Worm (Caenorhabditis elegans) whole organism, L4 larva: ENCODE measurements around the gene srsx-40.

ENCODE experiments used
- F26F4.8 ChIP-seq: fragments of 200-800 bp; sonication (Bioruptor generic); conservative IDR thresholded peaks from 2 replicates; pipeline ENCODE4 v1.3.6; 2022; ENCODE audit warnings: missing genetic modification characterization, missing compliant biosample characterization
- T20F7.1 ChIP-seq: fragments of 200-800 bp; sonication (Bioruptor generic); optimal IDR thresholded peaks from 2 replicates; lab custom pipeline; 2018; ENCODE audit warnings: mild to moderate bottlenecking, missing genetic modification characterization, missing compliant biosample characterization
- T26A8.4 ChIP-seq: fragments of 200-800 bp; sonication (Bioruptor generic); IDR thresholded peaks from 2 replicates; pipeline ENCODE4 v1.3.6; 2022; ENCODE audit warnings: missing genetic modification characterization, missing compliant biosample characterization
- Y48G9A.11 ChIP-seq: fragments of 200-800 bp; sonication (Bioruptor generic); IDR thresholded peaks from 2 replicates; pipeline ENCODE4 v1.3.6; 2022; ENCODE audit warnings: missing genetic modification reagents, missing genetic modification characterization, missing compliant biosample characterization
- Y75B8A.6 ChIP-seq: fragments of 200-800 bp; sonication (Bioruptor generic); IDR thresholded peaks from 2 replicates; pipeline ENCODE4 v1.3.6; 2022; ENCODE audit warnings: missing genetic modification reagents, missing genetic modification characterization, missing compliant biosample characterization
- ZK337.2 ChIP-seq: fragments of 200-800 bp; sonication (Bioruptor generic); IDR thresholded peaks from 2 replicates; pipeline ENCODE4 v1.3.6; 2022; ENCODE audit warnings: missing genetic modification reagents, missing genetic modification characterization, missing compliant biosample characterization
- aha-1 ChIP-seq: fragments of 150-350 bp; peaks from one replicate; lab custom pipeline; 2014; ENCODE audit warnings: missing biosample characterization, missing genetic modification characterization
- ceh-20 ChIP-seq: fragments of 200-800 bp; sonication (Bioruptor generic); IDR thresholded peaks from 2 replicates; pipeline ENCODE4 v1.3.6; 2022; ENCODE audit warnings: missing genetic modification reagents, missing genetic modification characterization, missing compliant biosample characterization
- ceh-82 ChIP-seq: sonication (generic microtip); optimal IDR thresholded peaks from 2 replicates; lab custom pipeline; 2017; ENCODE audit warnings: missing biosample characterization, missing genetic modification characterization
- daf-8 ChIP-seq: fragments of 200-800 bp; sonication (Bioruptor generic); IDR thresholded peaks from 2 replicates; pipeline ENCODE4 v1.3.6; 2022; ENCODE audit warnings: missing genetic modification characterization, missing compliant biosample characterization
- dmd-6 ChIP-seq: fragments of 200-800 bp; sonication (Bioruptor generic); IDR thresholded peaks from 2 replicates; pipeline ENCODE4 v1.3.6; 2022; ENCODE audit warnings: missing genetic modification reagents, missing genetic modification characterization, missing compliant biosample characterization
- dpl-1 ChIP-seq: fragments of 150-350 bp; optimal IDR thresholded peaks from 2 replicates; lab custom pipeline; 2014; ENCODE audit warnings: missing biosample characterization, missing genetic modification reagents, missing genetic modification characterization
- duxl-1 ChIP-seq: sonication (generic microtip); optimal IDR thresholded peaks from 2 replicates; lab custom pipeline; 2016; ENCODE audit warnings: mild to moderate bottlenecking, missing genetic modification characterization, moderate library complexity, missing compliant biosample characterization; ENCODE audit not compliant: poor library complexity
- dve-1 ChIP-seq: sonication (generic microtip); optimal IDR thresholded peaks from 2 replicates; lab custom pipeline; 2017; ENCODE audit warnings: antibody characterized with exemption, mild to moderate bottlenecking, missing genetic modification characterization, missing compliant biosample characterization; ENCODE audit not compliant: insufficient read depth
- hif-1 ChIP-seq, 2 experiments: sonication (generic microtip); optimal IDR thresholded peaks; 2 replicates each; lab custom pipeline; 2016 to 2017; ENCODE audit warnings: missing compliant biosample characterization in 2 of 2, missing genetic modification characterization in 2 of 2, missing genetic modification reagents in 2 of 2, missing genotype in 2 of 2, mild to moderate bottlenecking in 1 of 2
- hlh-11 ChIP-seq: fragments of 200-800 bp; sonication (Bioruptor generic); optimal IDR thresholded peaks from 2 replicates; lab custom pipeline; 2018; ENCODE audit warnings: mild to moderate bottlenecking, missing genetic modification characterization, missing compliant biosample characterization
- lir-3 ChIP-seq: sonication (generic microtip); optimal IDR thresholded peaks from 2 replicates; lab custom pipeline; 2016; ENCODE audit warnings: mild to moderate bottlenecking, missing genetic modification characterization, missing compliant biosample characterization
- mep-1 ChIP-seq: fragments of 150-350 bp; sonication (generic microtip); optimal IDR thresholded peaks from 3 replicates; lab custom pipeline; 2014; ENCODE audit warnings: missing biosample characterization, missing genetic modification characterization
- mes-2 ChIP-seq: sonication (generic microtip); optimal IDR thresholded peaks from 2 replicates; lab custom pipeline; 2016; ENCODE audit warnings: missing genotype, mild to moderate bottlenecking, missing genetic modification characterization, missing compliant biosample characterization; ENCODE audit not compliant: poor library complexity, severe bottlenecking
- mxl-2 ChIP-seq: fragments of 200-800 bp; sonication (Bioruptor generic); conservative IDR thresholded peaks from 2 replicates; pipeline ENCODE4 v1.3.6; 2022; ENCODE audit warnings: missing genetic modification reagents, missing genetic modification characterization, missing compliant biosample characterization
- mxl-3 ChIP-seq: fragments of 200-800 bp; sonication (Bioruptor generic); optimal IDR thresholded peaks from 2 replicates; lab custom pipeline; 2018; ENCODE audit warnings: mild to moderate bottlenecking, missing genetic modification characterization, missing compliant biosample characterization
- nhr-11 ChIP-seq: fragments of 150-350 bp; optimal IDR thresholded peaks from 2 replicates; lab custom pipeline; 2014; ENCODE audit warnings: missing biosample characterization, missing genetic modification characterization
- nhr-111 ChIP-seq: fragments of 200-800 bp; sonication (Bioruptor generic); optimal IDR thresholded peaks from 2 replicates; lab custom pipeline; 2018; ENCODE audit warnings: mild to moderate bottlenecking, missing genetic modification characterization, missing compliant biosample characterization
- nhr-25 ChIP-seq: sonication (generic microtip); optimal IDR thresholded peaks from 2 replicates; lab custom pipeline; 2017; ENCODE audit warnings: missing genetic modification characterization, mild to moderate bottlenecking, missing compliant biosample characterization, antibody characterized with exemption, moderate library complexity, borderline replicate concordance; ENCODE audit not compliant: insufficient read depth
- nhr-28 ChIP-seq: fragments of 150-350 bp; optimal IDR thresholded peaks from 2 replicates; lab custom pipeline; 2014; ENCODE audit warnings: missing biosample characterization, missing genetic modification characterization
- nhr-41 ChIP-seq: fragments of 200-800 bp; sonication (Bioruptor generic); IDR thresholded peaks from 2 replicates; pipeline ENCODE4 v1.3.6; 2022; ENCODE audit warnings: missing genetic modification reagents, missing genetic modification characterization, missing compliant biosample characterization
- nhr-42 ChIP-seq: fragments of 200-800 bp; sonication (Bioruptor generic); IDR thresholded peaks from 2 replicates; pipeline ENCODE4 v1.3.6; 2022; ENCODE audit warnings: missing genetic modification characterization, missing compliant biosample characterization
- php-3 ChIP-seq: fragments of 200-800 bp; sonication (Bioruptor generic); IDR thresholded peaks from 2 replicates; pipeline ENCODE4 v1.3.6; 2022; ENCODE audit warnings: missing genetic modification reagents, missing genetic modification characterization, missing compliant biosample characterization
- pqm-1 ChIP-seq: sonication (generic microtip); optimal IDR thresholded peaks from 2 replicates; lab custom pipeline; 2017; ENCODE audit warnings: missing biosample characterization, missing genetic modification characterization
- rbr-2 ChIP-seq: sonication (generic microtip); optimal IDR thresholded peaks from 2 replicates; lab custom pipeline; 2016; ENCODE audit warnings: missing genotype, missing genetic modification characterization, missing compliant biosample characterization
- saeg-2 ChIP-seq: fragments of 200-800 bp; sonication (Bioruptor generic); IDR thresholded peaks from 2 replicates; pipeline ENCODE4 v1.3.6; 2022; ENCODE audit warnings: missing genetic modification reagents, missing genetic modification characterization, missing compliant biosample characterization
- skn-1 ChIP-seq: fragments of 150-350 bp; optimal IDR thresholded peaks from 2 replicates; lab custom pipeline; 2014; ENCODE audit warnings: missing biosample characterization, missing genetic modification characterization
- snpc-4 ChIP-seq: fragments of 150-350 bp; optimal IDR thresholded peaks from 2 replicates; lab custom pipeline; 2014; ENCODE audit warnings: missing biosample characterization, missing genetic modification characterization
- spr-1 ChIP-seq: sonication (generic microtip); optimal IDR thresholded peaks from 2 replicates; lab custom pipeline; 2016; ENCODE audit warnings: mild to moderate bottlenecking, missing genetic modification characterization, missing compliant biosample characterization
- tra-1 ChIP-seq: fragments of 200-800 bp; sonication (Bioruptor generic); IDR thresholded peaks from 2 replicates; pipeline ENCODE4 v1.3.6; 2022; ENCODE audit warnings: missing genetic modification reagents, missing genetic modification characterization, missing compliant biosample characterization
- unc-130 ChIP-seq: sonication (generic microtip); optimal IDR thresholded peaks from 2 replicates; lab custom pipeline; 2016; ENCODE audit warnings: missing genetic modification reagents, missing genetic modification characterization, missing compliant biosample characterization
- zip-11 ChIP-seq: fragments of 200-800 bp; sonication (Bioruptor generic); IDR thresholded peaks from 2 replicates; pipeline ENCODE4 v1.3.6; 2022; ENCODE audit warnings: missing genetic modification characterization, missing compliant biosample characterization

The srsx-40 gene

ce11 chrV:7744068-7744467, 40.6 kb upstream of the srsx-40 start (continued):
- TF ChIP-seq T20F7.1 (peak; percentile 37), hif-1 (tag; optimal IDR thresholded peaks at IDR 0.05; lab: Kevin White, UChicago) (peak in 1 of 2 experiments; percentile 12), tra-1 (GFP tag; lab: Robert Waterston, UW) (peak; percentile 100), mxl-3 (GFP tag; lab: Kevin White, UChicago) (peak; percentile 49), F26F4.8 (GFP tag; lab: Robert Waterston, UW) (no peak), zip-11 (GFP tag; lab: Robert Waterston, UW) (no peak), rbr-2 (tag; lab: Kevin White, UChicago) (no peak), dve-1 (tag; lab: Kevin White, UChicago) (peak; percentile 97), saeg-2 (peak; percentile 80; the same call in 1 of the 2 replicates), mxl-2 (GFP tag; lab: Robert Waterston, UW) (0 out of 2 replicates have a peak, but pooled peaks have one; percentile 28), nhr-41 (GFP tag; lab: Robert Waterston, UW) (peak; percentile 54; the same call in 1 of the 2 replicates), php-3 (GFP tag; lab: Robert Waterston, UW) (peak; percentile 93), ceh-20 (peak; percentile 80), daf-8 (GFP tag; lab: Robert Waterston, UW) (no peak), aha-1 (tag; lab: Kevin White, UChicago) (peak; percentile 50), T26A8.4 (GFP tag; lab: Robert Waterston, UW) (0 out of 2 replicates have a peak, but pooled peaks have one; percentile 47), nhr-111 (GFP tag; lab: Kevin White, UChicago) (no peak), spr-1 (tag; lab: Kevin White, UChicago) (no peak), mep-1 (tag; lab: Kevin White, UChicago) (peak; percentile 53), skn-1 (tag; lab: Kevin White, UChicago) (no peak), nhr-25 (no peak), nhr-28 (tag; lab: Kevin White, UChicago) (peak; percentile 75), Y48G9A.11 (GFP tag; lab: Robert Waterston, UW) (no peak), dmd-6 (GFP tag; lab: Robert Waterston, UW) (peak; percentile 99)

ce11 chrV:7742485-7742959, 39.1 kb upstream of the srsx-40 start, which contains the start of gene fbxl-5:
fbxl-5 (plus strand) TSS chrV:7742909.
- TF ChIP-seq dmd-6 (GFP tag; lab: Robert Waterston, UW) (peak; percentile 83), hlh-11 (tag; lab: Kevin White, UChicago) (peak; percentile 13), lir-3 (tag; lab: Kevin White, UChicago) (no peak), dve-1 (tag; lab: Kevin White, UChicago) (peak; percentile 30), tra-1 (GFP tag; lab: Robert Waterston, UW) (peak; percentile 85), duxl-1 (tag; lab: Kevin White, UChicago) (no peak), unc-130 (GFP tag; lab: Kevin White, UChicago) (no peak)

ce11 chrV:7741918-7742317, 38.5 kb upstream of the srsx-40 start:
- TF ChIP-seq nhr-11 (tag; lab: Kevin White, UChicago), result no peak
- TF ChIP-seq Y75B8A.6 (GFP tag; lab: Robert Waterston, UW), result no peak
- no peak for TF ChIP-seq pqm-1 (tag; lab: Kevin White, UChicago)
- TF ChIP-seq T20F7.1, result no peak
- no peak for TF ChIP-seq snpc-4 (tag; lab: Kevin White, UChicago)
- no peak for TF ChIP-seq hlh-11 (tag; lab: Kevin White, UChicago)
- no peak for TF ChIP-seq ZK337.2 (GFP tag; lab: Robert Waterston, UW)
- no peak for TF ChIP-seq ceh-82
- TF ChIP-seq nhr-42 (GFP tag; lab: Robert Waterston, UW), result no peak
- no peak for TF ChIP-seq mes-2 (tag; lab: Kevin White, UChicago)
- no peak for TF ChIP-seq dpl-1 (GFP tag; lab: Kevin White, UChicago)
